Fruit fly (Drosophila melanogaster) whole organism, embryonic: Measurements from ENCODE around the gene gish.

ENCODE experiments used
- CG10274 ChIP-seq: fragments of 200-800 bp; sonication (Bioruptor generic); optimal IDR thresholded peaks from 3 replicates; lab custom pipeline; 2017; ENCODE audit warnings: missing biosample characterization, mild to moderate bottlenecking, missing genetic modification characterization
- CG12155 ChIP-seq: fragments of 200-800 bp; sonication (Bioruptor generic); optimal IDR thresholded peaks from 3 replicates; lab custom pipeline; 2016; ENCODE audit warnings: missing biosample characterization, missing genetic modification characterization
- CG14860 ChIP-seq: fragments of 200-800 bp; sonication (Bioruptor generic); IDR thresholded peaks from 3 replicates; pipeline ENCODE4 v1.3.6; 2022; ENCODE audit warnings: missing biosample characterization, missing genetic modification characterization; ENCODE audit not compliant: partially characterized antibody
- CG15514 ChIP-seq: fragments of 200-800 bp; sonication (Bioruptor generic); optimal IDR thresholded peaks from 3 replicates; lab custom pipeline; 2017; ENCODE audit warnings: missing biosample characterization, missing genetic modification characterization, mild to moderate bottlenecking, moderate library complexity, missing genetic modification reagents
- CG1603 ChIP-seq: fragments of 200-800 bp; sonication (Bioruptor generic); optimal IDR thresholded peaks from 2 replicates; lab custom pipeline; 2019; ENCODE audit warnings: missing biosample characterization, mild to moderate bottlenecking, missing genetic modification characterization, moderate library complexity
- CG16813 ChIP-seq: fragments of 200-800 bp; sonication (Bioruptor generic); IDR thresholded peaks from 3 replicates; pipeline ENCODE4 v1.3.6; 2022; ENCODE audit warnings: missing biosample characterization, missing genetic modification characterization; ENCODE audit not compliant: partially characterized antibody
- CG2120 ChIP-seq: fragments of 200-800 bp; sonication (Bioruptor generic); optimal IDR thresholded peaks from 3 replicates; lab custom pipeline; 2016; ENCODE audit warnings: missing biosample characterization, missing genetic modification characterization
- CG30020 ChIP-seq: fragments of 200-800 bp; optimal IDR thresholded peaks from 2 replicates; lab custom pipeline; 2019; ENCODE audit warnings: missing biosample characterization, mild to moderate bottlenecking, missing genetic modification characterization, moderate library complexity
- CG3065 ChIP-seq: fragments of 200-800 bp; sonication (Bioruptor generic); optimal IDR thresholded peaks from 2 replicates; lab custom pipeline; 2016; ENCODE audit warnings: missing biosample characterization, missing genetic modification characterization
- CG32772 ChIP-seq: fragments of 200-800 bp; sonication (Bioruptor generic); IDR thresholded peaks from 2 replicates; pipeline ENCODE4 v1.3.6; 2022; ENCODE audit warnings: missing biosample characterization, missing genetic modification characterization
- CG4360 ChIP-seq: fragments of 200-800 bp; sonication (Bioruptor generic); IDR thresholded peaks from 2 replicates; pipeline ENCODE4 v1.3.6; 2022; ENCODE audit warnings: missing biosample characterization, missing genetic modification characterization
- CG6175 ChIP-seq: fragments of 200-800 bp; sonication (Bioruptor generic); IDR thresholded peaks from 3 replicates; pipeline ENCODE4 v1.3.6; 2022; ENCODE audit warnings: missing biosample characterization, missing genetic modification characterization
- CG6791 ChIP-seq: fragments of 200-800 bp; sonication (Bioruptor generic); IDR thresholded peaks from 3 replicates; pipeline ENCODE4 v1.3.6; 2022; ENCODE audit warnings: missing biosample characterization, missing genetic modification characterization; ENCODE audit not compliant: partially characterized antibody
- CG7928 ChIP-seq: fragments of 200-800 bp; sonication (Bioruptor generic); optimal IDR thresholded peaks from 2 replicates; lab custom pipeline; 2017; ENCODE audit warnings: missing biosample characterization, mild to moderate bottlenecking, missing genetic modification characterization
- CG8290 ChIP-seq, 3 experiments: fragments of 200-800 bp; sonication (Bioruptor generic); optimal IDR thresholded peaks; 2 replicates each; lab custom pipeline; 2016 to 2019; ENCODE audit warnings: missing biosample characterization in 3 of 3, missing genetic modification characterization in 3 of 3, mild to moderate bottlenecking in 2 of 3, moderate library complexity in 1 of 3
- CG9817 ChIP-seq: fragments of 200-800 bp; sonication (Bioruptor generic); optimal IDR thresholded peaks from 2 replicates; lab custom pipeline; 2018; ENCODE audit warnings: missing biosample characterization, mild to moderate bottlenecking, missing genetic modification characterization, moderate library complexity
- CTCF ChIP-seq: fragments of 200-800 bp; sonication (Bioruptor generic); optimal IDR thresholded peaks from 2 replicates; lab custom pipeline; 2017; ENCODE audit warnings: missing biosample characterization, mild to moderate bottlenecking, missing genetic modification characterization, moderate library complexity
- CoRest ChIP-seq: fragments of 200-800 bp; sonication (Bioruptor generic); optimal IDR thresholded peaks from 3 replicates; lab custom pipeline; 2018; ENCODE audit warnings: missing biosample characterization, mild to moderate bottlenecking, missing genetic modification characterization, moderate library complexity
- CrebB ChIP-seq: fragments of 200-800 bp; sonication (Bioruptor generic); optimal IDR thresholded peaks from 3 replicates; lab custom pipeline; 2018; ENCODE audit warnings: missing biosample characterization, mild to moderate bottlenecking, missing genetic modification characterization
- Dip3 ChIP-seq: fragments of 200-800 bp; sonication (Bioruptor generic); optimal IDR thresholded peaks from 3 replicates; lab custom pipeline; 2016; ENCODE audit warnings: missing biosample characterization, missing genetic modification characterization
- E2f2 ChIP-seq: fragments of 200-800 bp; sonication (Bioruptor generic); IDR thresholded peaks from 2 replicates; pipeline ENCODE4 v1.3.6; 2022; ENCODE audit warnings: missing biosample characterization, missing genetic modification characterization
- Ets65A ChIP-seq: fragments of 200-800 bp; sonication (Bioruptor generic); peaks from one replicate; lab custom pipeline; 2016; ENCODE audit warnings: missing biosample characterization, missing genetic modification characterization
- Ets97D ChIP-seq: fragments of 200-800 bp; sonication (Bioruptor generic); optimal IDR thresholded peaks from 3 replicates; lab custom pipeline; 2016; ENCODE audit warnings: missing biosample characterization, missing genetic modification characterization
- HHEX ChIP-seq: fragments of 200-800 bp; sonication (Bioruptor generic); optimal IDR thresholded peaks from 3 replicates; lab custom pipeline; 2017; ENCODE audit warnings: missing biosample characterization, mild to moderate bottlenecking, missing genetic modification characterization, missing genetic modification reagents
- HmgD ChIP-seq: fragments of 200-800 bp; sonication (Bioruptor generic); optimal IDR thresholded peaks from 3 replicates; lab custom pipeline; 2016; ENCODE audit warnings: missing biosample characterization, missing genetic modification characterization
- HmgZ ChIP-seq: fragments of 200-800 bp; sonication (Bioruptor generic); optimal IDR thresholded peaks from 2 replicates; lab custom pipeline; 2018; ENCODE audit warnings: missing biosample characterization, mild to moderate bottlenecking, missing genetic modification characterization
- Lhr ChIP-seq: fragments of 200-800 bp; sonication (Bioruptor generic); optimal IDR thresholded peaks from 3 replicates; lab custom pipeline; 2017; ENCODE audit warnings: mild to moderate bottlenecking, missing biosample characterization, missing genetic modification reagents, missing genetic modification characterization
- Med ChIP-seq: fragments of 200-800 bp; sonication (Bioruptor generic); peaks from one replicate; lab custom pipeline; 2016; ENCODE audit warnings: missing biosample characterization, missing genetic modification characterization, mild to moderate bottlenecking, inconsistent platforms, moderate library complexity
- Pdp1 ChIP-seq, 2 experiments: fragments of 200-800 bp; sonication (Bioruptor generic); optimal IDR thresholded peaks; 3 replicates each; lab custom pipeline; 2016; ENCODE audit warnings: missing biosample characterization in 2 of 2, missing genetic modification characterization in 2 of 2, mild to moderate bottlenecking in 1 of 2, moderate library complexity in 1 of 2
- Sry-δ ChIP-seq: fragments of 200-800 bp; sonication (Bioruptor generic); optimal IDR thresholded peaks from 2 replicates; lab custom pipeline; 2016; ENCODE audit warnings: missing biosample characterization, missing genetic modification characterization
- aop ChIP-seq: fragments of 200-800 bp; sonication (Bioruptor generic); IDR thresholded peaks from 2 replicates; pipeline ENCODE4 v1.3.6; 2022; ENCODE audit warnings: missing biosample characterization, missing genetic modification characterization
- bbx ChIP-seq: fragments of 200-800 bp; sonication (Bioruptor generic); IDR thresholded peaks from 2 replicates; pipeline ENCODE4 v1.3.6; 2022; ENCODE audit warnings: missing biosample characterization, missing genetic modification characterization; ENCODE audit not compliant: partially characterized antibody
- chinmo ChIP-seq: fragments of 200-800 bp; sonication (Bioruptor generic); IDR thresholded peaks from 4 replicates; pipeline ENCODE4 v1.3.6; 2022; ENCODE audit warnings: missing biosample characterization, missing genetic modification characterization; ENCODE audit not compliant: partially characterized antibody
- corto ChIP-seq: fragments of 200-800 bp; sonication (Bioruptor generic); optimal IDR thresholded peaks from 2 replicates; lab custom pipeline; 2016; ENCODE audit warnings: missing biosample characterization, mild to moderate bottlenecking, missing genetic modification characterization, moderate library complexity
- gsb-n ChIP-seq: fragments of 200-800 bp; sonication (Bioruptor generic); optimal IDR thresholded peaks from 3 replicates; lab custom pipeline; 2018; ENCODE audit warnings: missing biosample characterization, mild to moderate bottlenecking, missing genetic modification characterization
- hbn ChIP-seq: fragments of 200-800 bp; sonication (Bioruptor generic); IDR thresholded peaks from 2 replicates; pipeline ENCODE4 v1.3.6; 2022; ENCODE audit warnings: missing biosample characterization, missing genetic modification characterization; ENCODE audit not compliant: partially characterized antibody
- nmo ChIP-seq: fragments of 200-800 bp; sonication (Bioruptor generic); optimal IDR thresholded peaks from 2 replicates; lab custom pipeline; 2018; ENCODE audit warnings: missing biosample characterization, mild to moderate bottlenecking, missing genetic modification characterization, moderate library complexity
- phol ChIP-seq: fragments of 200-800 bp; sonication (Bioruptor generic); optimal IDR thresholded peaks from 3 replicates; lab custom pipeline; 2018; ENCODE audit warnings: missing biosample characterization, mild to moderate bottlenecking, missing genetic modification characterization, moderate library complexity
- ranshi ChIP-seq: fragments of 200-800 bp; sonication (Bioruptor generic); IDR thresholded peaks from 2 replicates; pipeline ENCODE4 v1.3.6; 2022; ENCODE audit warnings: missing biosample characterization, missing genetic modification characterization
- sens ChIP-seq: fragments of 200-800 bp; sonication (Bioruptor generic); peaks from one replicate; lab custom pipeline; 2016; ENCODE audit warnings: missing biosample characterization, missing genetic modification characterization
- slbo ChIP-seq: fragments of 200-800 bp; sonication (Bioruptor generic); IDR thresholded peaks from 2 replicates; pipeline ENCODE4 v1.3.6; 2022; ENCODE audit warnings: missing biosample characterization, missing genetic modification characterization
- sr ChIP-seq: fragments of 200-800 bp; sonication (Bioruptor generic); IDR thresholded peaks from 3 replicates; pipeline ENCODE4 v1.3.6; 2022; ENCODE audit warnings: missing biosample characterization, missing genetic modification characterization
- stwl ChIP-seq: fragments of 200-800 bp; sonication (Bioruptor generic); optimal IDR thresholded peaks from 3 replicates; lab custom pipeline; 2018; ENCODE audit warnings: missing biosample characterization, mild to moderate bottlenecking, missing genetic modification characterization, moderate library complexity
- tin ChIP-seq: fragments of 200-800 bp; sonication (Bioruptor generic); optimal IDR thresholded peaks from 3 replicates; lab custom pipeline; 2016; ENCODE audit warnings: missing biosample characterization, missing genetic modification characterization
- twi ChIP-seq: fragments of 200-800 bp; optimal IDR thresholded peaks from 2 replicates; lab custom pipeline; 2019; ENCODE audit warnings: missing biosample characterization, mild to moderate bottlenecking, missing genetic modification characterization, moderate library complexity
- unc-4 ChIP-seq: fragments of 200-800 bp; sonication (Bioruptor generic); IDR thresholded peaks from 2 replicates; pipeline ENCODE4 v1.3.6; 2022; ENCODE audit warnings: missing biosample characterization, missing genetic modification characterization; ENCODE audit not compliant: partially characterized antibody
- vvl ChIP-seq: fragments of 200-800 bp; sonication (Bioruptor generic); IDR thresholded peaks from 2 replicates; pipeline ENCODE4 v1.3.6; 2022; ENCODE audit warnings: missing biosample characterization, missing genetic modification characterization

gish gene

DNA sequence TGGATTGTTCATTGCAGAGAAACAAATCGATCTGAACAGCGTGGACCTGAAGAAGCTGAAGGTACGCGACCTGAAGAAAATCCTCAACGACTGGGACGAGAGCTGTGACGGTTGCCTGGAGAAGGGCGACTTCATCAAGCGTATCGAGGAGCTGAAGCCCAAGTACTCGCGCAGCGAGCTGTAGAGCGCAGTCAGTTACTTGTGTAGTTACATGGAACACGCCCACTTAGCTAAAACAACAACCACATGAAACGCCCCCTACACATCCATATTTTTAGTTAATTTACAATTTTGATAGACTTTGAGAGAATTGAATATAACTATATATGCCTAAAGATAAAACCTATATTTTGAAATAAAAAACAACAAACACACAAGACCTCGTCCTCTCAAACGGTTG, 78.1 kb downstream of the gish start:
- TF ChIP-seq CG4360 = peak; percentile 69
- no peak for TF ChIP-seq HHEX (GFP tag; lab: Kevin White, UChicago)
- TF ChIP-seq Med (GFP tag; lab: Kevin White, UChicago) = peak; percentile 56
- TF ChIP-seq CG3065 (GFP tag; lab: Kevin White, UChicago) = peak; percentile 21
- TF ChIP-seq aop (GFP tag; lab: Robert Waterston, UW) = no peak
- TF ChIP-seq hbn = no peak
- TF ChIP-seq CTCF (GFP tag; lab: Kevin White, UChicago) = peak; percentile 36

DNA sequence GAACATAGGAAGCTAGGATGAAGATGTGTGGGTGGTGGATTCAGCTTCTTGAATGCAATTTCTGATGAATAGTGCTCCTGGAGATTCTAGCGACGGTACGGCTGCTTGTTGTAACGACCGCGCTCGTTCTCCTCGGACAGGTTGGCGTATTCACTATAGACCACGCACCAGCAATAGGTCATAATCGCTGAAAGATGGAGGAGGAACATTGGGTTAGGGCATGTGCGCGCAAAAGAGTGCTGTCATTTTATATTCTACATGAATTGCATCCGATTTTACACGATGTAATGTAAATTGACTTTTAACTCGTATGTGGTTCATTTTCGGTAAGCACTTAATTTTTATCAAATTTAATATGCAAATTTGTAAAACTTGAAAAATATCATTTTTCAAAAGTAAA, 78.8 kb downstream of the gish start:
- peak; percentile 16; the same call in 1 of the 2 replicates for TF ChIP-seq E2f2 (GFP tag; lab: Robert Waterston, UW)
- TF ChIP-seq Dip3 (GFP tag; lab: Kevin White, UChicago) = peak; percentile 0
- no peak for TF ChIP-seq CoRest (tag; lab: Kevin White, UChicago)
- no peak for TF ChIP-seq CG10274
- no peak for TF ChIP-seq CG7928 (GFP tag; lab: Kevin White, UChicago)
- peak; percentile 33 for TF ChIP-seq CG15514 (GFP tag; lab: Kevin White, UChicago)
- 0 out of 4 replicates have a peak, but pooled peaks have one; percentile 32 for TF ChIP-seq chinmo (GFP tag; lab: Robert Waterston, UW)
- no peak for TF ChIP-seq twi
- TF ChIP-seq Sry-δ (GFP tag; lab: Kevin White, UChicago) = peak; percentile 36
- no peak for TF ChIP-seq CG30020
- peak; percentile 68 for TF ChIP-seq HmgD
- no peak for TF ChIP-seq CG12155 (GFP tag; lab: Kevin White, UChicago)
- TF ChIP-seq tin (GFP tag; lab: Kevin White, UChicago) = no peak
- TF ChIP-seq hbn = 0 out of 2 replicates have a peak, but pooled peaks have one; percentile 3
- no peak for TF ChIP-seq CG9817 (tag; lab: Kevin White, UChicago)
- TF ChIP-seq Pdp1 (GFP tag; optimal IDR thresholded peaks at IDR 0.05; lab: Kevin White, UChicago) = peak in 1 of 2 experiments; percentile 58
- TF ChIP-seq ranshi = peak; percentile 19; the same call in 1 of the 2 replicates
- peak; percentile 85 for TF ChIP-seq CTCF (GFP tag; lab: Kevin White, UChicago)
- no peak for TF ChIP-seq CG8290 (GFP tag; optimal IDR thresholded peaks at IDR 0.05; lab: Kevin White, UChicago)
- peak in 1 of 2 experiments; percentile 56 for TF ChIP-seq CG8290 (tag; optimal IDR thresholded peaks at IDR 0.05; lab: Kevin White, UChicago)
- peak; percentile 16 for TF ChIP-seq CG1603 (tag; lab: Kevin White, UChicago)
- peak; percentile 82 for TF ChIP-seq HmgZ (tag; lab: Kevin White, UChicago)
- TF ChIP-seq unc-4 (GFP tag; lab: Robert Waterston, UW) = 0 out of 2 replicates have a peak, but pooled peaks have one; percentile 16
- TF ChIP-seq phol (tag; lab: Kevin White, UChicago) = peak; percentile 6
- peak; percentile 24 for TF ChIP-seq Lhr (GFP tag; lab: Kevin White, UChicago)
- peak; percentile 85 for TF ChIP-seq Ets65A (GFP tag; lab: Kevin White, UChicago)
- TF ChIP-seq bbx (GFP tag; lab: Robert Waterston, UW) = peak; percentile 21; the same call in 1 of the 2 replicates
- 0 out of 3 replicates have a peak, but pooled peaks have one; percentile 15 for TF ChIP-seq CG14860 (GFP tag; lab: Robert Waterston, UW)
- TF ChIP-seq Ets97D (GFP tag; lab: Kevin White, UChicago) = peak; percentile 2
- TF ChIP-seq CG6175 (GFP tag; lab: Robert Waterston, UW) = no peak
- TF ChIP-seq stwl (tag; lab: Kevin White, UChicago) = peak; percentile 37
- no peak for TF ChIP-seq CG32772 (GFP tag; lab: Robert Waterston, UW)
- peak; percentile 41; the same call in 1 of the 2 replicates for TF ChIP-seq vvl (GFP tag; lab: Robert Waterston, UW)
- peak; percentile 73 for TF ChIP-seq CG6791 (GFP tag; lab: Robert Waterston, UW)
- no peak for TF ChIP-seq slbo (GFP tag; lab: Robert Waterston, UW)
- no peak for TF ChIP-seq corto (GFP tag; lab: Kevin White, UChicago)
- no peak for TF ChIP-seq nmo (GFP tag; lab: Kevin White, UChicago)
- 0 out of 3 replicates have a peak, but pooled peaks have one; percentile 7 for TF ChIP-seq sr (GFP tag; lab: Robert Waterston, UW)
- TF ChIP-seq CG16813 = peak; percentile 51; the same call in 2 of the 3 replicates
- no peak for TF ChIP-seq gsb-n (tag; lab: Kevin White, UChicago)
- no peak for TF ChIP-seq CrebB (tag; lab: Kevin White, UChicago)
- TF ChIP-seq sens (GFP tag; lab: Kevin White, UChicago) = peak; percentile 43
- peak; percentile 9 for TF ChIP-seq CG2120 (GFP tag; lab: Kevin White, UChicago)
- TF ChIP-seq Med (GFP tag; lab: Kevin White, UChicago) = peak; percentile 68
